Worm (Caenorhabditis elegans) whole organism, L4 larva: ENCODE data around the gene C12D12.1.

Experiments
- D1046.2 ChIP-seq: fragments of 200-800 bp; sonication (Bioruptor generic); IDR thresholded peaks from 2 replicates; pipeline ENCODE4 v1.3.6; 2022; ENCODE audit warnings: missing genetic modification characterization, missing compliant biosample characterization
- T26A8.4 ChIP-seq: fragments of 200-800 bp; sonication (Bioruptor generic); IDR thresholded peaks from 2 replicates; pipeline ENCODE4 v1.3.6; 2022; ENCODE audit warnings: missing genetic modification characterization, missing compliant biosample characterization
- Y5F2A.4 ChIP-seq: fragments of 200-800 bp; sonication (Bioruptor generic); optimal IDR thresholded peaks from 2 replicates; lab custom pipeline; 2018; ENCODE audit warnings: mild to moderate bottlenecking, missing genetic modification characterization, missing compliant biosample characterization
- aha-1 ChIP-seq: fragments of 150-350 bp; peaks from one replicate; lab custom pipeline; 2014; ENCODE audit warnings: missing biosample characterization, missing genetic modification characterization
- ama-1 ChIP-seq: fragments of 150-350 bp; optimal IDR thresholded peaks from 2 replicates; lab custom pipeline; 2014; ENCODE audit warnings: inconsistent platforms, mixed read lengths
- attf-4 ChIP-seq: sonication (generic microtip); optimal IDR thresholded peaks from 3 replicates; lab custom pipeline; 2017; ENCODE audit warnings: missing biosample characterization, missing genetic modification characterization
- ceh-82 ChIP-seq: sonication (generic microtip); optimal IDR thresholded peaks from 2 replicates; lab custom pipeline; 2017; ENCODE audit warnings: missing biosample characterization, missing genetic modification characterization
- ces-1 ChIP-seq: fragments of 150-350 bp; sonication (generic microtip); optimal IDR thresholded peaks from 4 replicates; lab custom pipeline; 2014; ENCODE audit warnings: missing biosample characterization, missing genetic modification reagents, missing genetic modification characterization
- cey-2 ChIP-seq: sonication (generic microtip); optimal IDR thresholded peaks from 3 replicates; lab custom pipeline; 2017; ENCODE audit warnings: missing genetic modification characterization, mild to moderate bottlenecking, missing compliant biosample characterization, antibody characterized with exemption, borderline replicate concordance; ENCODE audit not compliant: insufficient read depth
- daf-16 ChIP-seq, 3 experiments: sonication (generic microtip); optimal IDR thresholded peaks; 2 replicates each; lab custom pipeline; 2016 to 2017; ENCODE audit warnings: missing genetic modification characterization in 3 of 3, missing genetic modification reagents in 3 of 3, mild to moderate bottlenecking in 2 of 3, missing compliant biosample characterization in 2 of 3, missing biosample characterization in 1 of 3, moderate library complexity in 1 of 3
- daf-19 ChIP-seq: fragments of 200-800 bp; sonication (Bioruptor generic); conservative IDR thresholded peaks from 2 replicates; pipeline ENCODE4 v1.3.6; 2022; ENCODE audit warnings: missing genetic modification characterization, missing compliant biosample characterization
- dmd-6 ChIP-seq: fragments of 200-800 bp; sonication (Bioruptor generic); IDR thresholded peaks from 2 replicates; pipeline ENCODE4 v1.3.6; 2022; ENCODE audit warnings: missing genetic modification reagents, missing genetic modification characterization, missing compliant biosample characterization
- dmd-9 ChIP-seq: fragments of 200-800 bp; sonication (Bioruptor generic); IDR thresholded peaks from 2 replicates; pipeline ENCODE4 v1.3.6; 2022; ENCODE audit warnings: missing genetic modification reagents, missing genetic modification characterization, missing compliant biosample characterization
- dve-1 ChIP-seq: sonication (generic microtip); optimal IDR thresholded peaks from 2 replicates; lab custom pipeline; 2017; ENCODE audit warnings: antibody characterized with exemption, mild to moderate bottlenecking, missing genetic modification characterization, missing compliant biosample characterization; ENCODE audit not compliant: insufficient read depth
- egl-43 ChIP-seq: fragments of 200-800 bp; sonication (Bioruptor generic); IDR thresholded peaks from 2 replicates; pipeline ENCODE4 v1.3.6; 2022; ENCODE audit warnings: missing genetic modification reagents, missing genetic modification characterization, missing compliant biosample characterization
- gei-8 ChIP-seq: fragments of 200-800 bp; sonication (Bioruptor generic); optimal IDR thresholded peaks from 2 replicates; lab custom pipeline; 2018; ENCODE audit warnings: mild to moderate bottlenecking, missing genetic modification characterization, missing compliant biosample characterization
- hlh-11 ChIP-seq: fragments of 200-800 bp; sonication (Bioruptor generic); optimal IDR thresholded peaks from 2 replicates; lab custom pipeline; 2018; ENCODE audit warnings: mild to moderate bottlenecking, missing genetic modification characterization, missing compliant biosample characterization
- hlh-30 ChIP-seq: sonication (generic microtip); optimal IDR thresholded peaks from 2 replicates; lab custom pipeline; 2017; ENCODE audit warnings: antibody characterized with exemption, mild to moderate bottlenecking, missing genetic modification characterization, missing compliant biosample characterization; ENCODE audit not compliant: insufficient read depth
- hmg-1.1 ChIP-seq: fragments of 200-800 bp; sonication (Bioruptor generic); IDR thresholded peaks from 2 replicates; pipeline ENCODE4 v1.3.6; 2022; ENCODE audit warnings: missing genetic modification reagents, missing genetic modification characterization, missing compliant biosample characterization
- lim-7 ChIP-seq: fragments of 200-800 bp; sonication (Bioruptor generic); IDR thresholded peaks from 2 replicates; pipeline ENCODE4 v1.3.6; 2022; ENCODE audit warnings: missing genetic modification characterization, missing compliant biosample characterization
- lin-1 ChIP-seq: fragments of 200-800 bp; sonication (Bioruptor generic); IDR thresholded peaks from 2 replicates; pipeline ENCODE4 v1.3.6; 2022; ENCODE audit warnings: missing genetic modification reagents, missing genetic modification characterization, missing compliant biosample characterization
- lin-13 ChIP-seq: fragments of 150-350 bp; optimal IDR thresholded peaks from 2 replicates; lab custom pipeline; 2014; ENCODE audit warnings: missing biosample characterization, missing genetic modification reagents, missing genetic modification characterization
- lin-38 ChIP-seq: fragments of 200-800 bp; sonication (Bioruptor generic); IDR thresholded peaks from 2 replicates; pipeline ENCODE4 v1.3.6; 2022; ENCODE audit warnings: missing genetic modification reagents, missing genetic modification characterization, missing compliant biosample characterization
- madf-9 ChIP-seq: fragments of 200-800 bp; sonication (Bioruptor generic); conservative IDR thresholded peaks from 2 replicates; pipeline ENCODE4 v1.3.6; 2022; ENCODE audit warnings: missing genetic modification reagents, missing genetic modification characterization, missing compliant biosample characterization
- mep-1 ChIP-seq: fragments of 150-350 bp; sonication (generic microtip); optimal IDR thresholded peaks from 3 replicates; lab custom pipeline; 2014; ENCODE audit warnings: missing biosample characterization, missing genetic modification characterization
- mes-2 ChIP-seq: sonication (generic microtip); optimal IDR thresholded peaks from 2 replicates; lab custom pipeline; 2016; ENCODE audit warnings: missing genotype, mild to moderate bottlenecking, missing genetic modification characterization, missing compliant biosample characterization; ENCODE audit not compliant: poor library complexity, severe bottlenecking
- nhr-10 ChIP-seq: fragments of 150-350 bp; optimal IDR thresholded peaks from 2 replicates; lab custom pipeline; 2014; ENCODE audit warnings: missing biosample characterization, missing genetic modification characterization
- nhr-11 ChIP-seq: fragments of 150-350 bp; optimal IDR thresholded peaks from 2 replicates; lab custom pipeline; 2014; ENCODE audit warnings: missing biosample characterization, missing genetic modification characterization
- nhr-6 ChIP-seq: fragments of 150-350 bp; optimal IDR thresholded peaks from 2 replicates; lab custom pipeline; 2014; ENCODE audit warnings: missing biosample characterization, missing genetic modification characterization
- nhr-77 ChIP-seq: fragments of 150-350 bp; optimal IDR thresholded peaks from 2 replicates; lab custom pipeline; 2014; ENCODE audit warnings: missing biosample characterization, missing genetic modification characterization
- pha-4 ChIP-seq, 2 experiments: fragments of 150-350 bp in 1 of 2; fragments of 200-800 bp in 1 of 2; sonication (Bioruptor generic) in 1 of 2; IDR thresholded peaks in 1 of 2; optimal IDR thresholded peaks in 1 of 2; 2 replicates each; pipeline versions ENCODE4 v1.3.6 to Lab custom; 2014 to 2022; ENCODE audit warnings: missing genetic modification characterization in 2 of 2, missing genetic modification reagents in 2 of 2, missing biosample characterization in 1 of 2, missing compliant biosample characterization in 1 of 2
- php-3 ChIP-seq: fragments of 200-800 bp; sonication (Bioruptor generic); IDR thresholded peaks from 2 replicates; pipeline ENCODE4 v1.3.6; 2022; ENCODE audit warnings: missing genetic modification reagents, missing genetic modification characterization, missing compliant biosample characterization
- pqm-1 ChIP-seq: sonication (generic microtip); optimal IDR thresholded peaks from 2 replicates; lab custom pipeline; 2017; ENCODE audit warnings: missing biosample characterization, missing genetic modification characterization
- sdz-12 ChIP-seq: fragments of 200-800 bp; sonication (Bioruptor generic); optimal IDR thresholded peaks from 2 replicates; lab custom pipeline; 2018; ENCODE audit warnings: mild to moderate bottlenecking, missing genetic modification characterization, missing compliant biosample characterization
- set-16 ChIP-seq: fragments of 200-800 bp; sonication (Bioruptor generic); IDR thresholded peaks from 2 replicates; pipeline ENCODE4 v1.3.6; 2022; ENCODE audit warnings: missing genetic modification reagents, missing genetic modification characterization, missing compliant biosample characterization
- snpc-4 ChIP-seq: fragments of 150-350 bp; optimal IDR thresholded peaks from 2 replicates; lab custom pipeline; 2014; ENCODE audit warnings: missing biosample characterization, missing genetic modification characterization
- spr-1 ChIP-seq: sonication (generic microtip); optimal IDR thresholded peaks from 2 replicates; lab custom pipeline; 2016; ENCODE audit warnings: mild to moderate bottlenecking, missing genetic modification characterization, missing compliant biosample characterization
- spr-3 ChIP-seq: fragments of 200-800 bp; sonication (Bioruptor generic); optimal IDR thresholded peaks from 2 replicates; lab custom pipeline; 2018; ENCODE audit warnings: mild to moderate bottlenecking, missing genetic modification characterization, missing compliant biosample characterization
- tra-1 ChIP-seq: fragments of 200-800 bp; sonication (Bioruptor generic); IDR thresholded peaks from 2 replicates; pipeline ENCODE4 v1.3.6; 2022; ENCODE audit warnings: missing genetic modification reagents, missing genetic modification characterization, missing compliant biosample characterization
- vab-7 ChIP-seq: fragments of 200-800 bp; sonication (Bioruptor generic); IDR thresholded peaks from 2 replicates; pipeline ENCODE4 v1.3.6; 2022; ENCODE audit warnings: missing genetic modification reagents, missing genetic modification characterization, missing compliant biosample characterization
- zag-1 ChIP-seq: fragments of 150-350 bp; optimal IDR thresholded peaks from 2 replicates; lab custom pipeline; 2014; ENCODE audit warnings: missing biosample characterization, missing genetic modification characterization
- zip-11 ChIP-seq: fragments of 200-800 bp; sonication (Bioruptor generic); IDR thresholded peaks from 2 replicates; pipeline ENCODE4 v1.3.6; 2022; ENCODE audit warnings: missing genetic modification characterization, missing compliant biosample characterization
- ztf-11 ChIP-seq: fragments of 150-350 bp; optimal IDR thresholded peaks from 2 replicates; lab custom pipeline; 2014; ENCODE audit warnings: missing biosample characterization, missing genetic modification characterization
- ztf-7 ChIP-seq: fragments of 150-350 bp; optimal IDR thresholded peaks from 2 replicates; lab custom pipeline; 2014; ENCODE audit warnings: missing biosample characterization, missing genetic modification characterization

C12D12.1 gene

DNA sequence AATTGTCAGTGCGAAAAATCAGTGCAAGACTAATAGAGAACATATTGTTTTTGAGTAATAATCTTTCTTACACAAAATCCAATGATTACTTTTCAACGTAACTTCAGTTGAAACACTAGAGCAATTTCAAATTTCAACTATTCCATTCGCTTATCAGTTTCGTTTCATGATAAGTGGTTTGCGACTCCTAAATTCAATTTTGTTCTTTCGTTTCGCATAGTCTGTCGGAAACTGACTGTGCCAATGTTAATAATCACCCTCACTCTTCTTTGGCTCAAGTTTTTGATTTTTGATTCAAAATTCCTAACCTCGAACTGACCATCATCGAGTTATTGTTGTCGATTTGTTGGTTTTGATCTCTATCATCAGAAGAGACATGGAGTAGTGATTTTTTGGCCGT is 49.7 kb downstream of the C12D12.1 start (continued):
- TF ChIP-seq php-3 (GFP tag; lab: Robert Waterston, UW) (no peak), mes-2 (tag; lab: Kevin White, UChicago) (no peak), madf-9 (GFP tag; lab: Robert Waterston, UW) (no peak), lin-1 (GFP tag; lab: Robert Waterston, UW) (no peak), nhr-10 (tag; lab: Kevin White, UChicago) (no peak), hlh-30 (tag; lab: Kevin White, UChicago) (no peak), dmd-9 (no peak)

DNA sequence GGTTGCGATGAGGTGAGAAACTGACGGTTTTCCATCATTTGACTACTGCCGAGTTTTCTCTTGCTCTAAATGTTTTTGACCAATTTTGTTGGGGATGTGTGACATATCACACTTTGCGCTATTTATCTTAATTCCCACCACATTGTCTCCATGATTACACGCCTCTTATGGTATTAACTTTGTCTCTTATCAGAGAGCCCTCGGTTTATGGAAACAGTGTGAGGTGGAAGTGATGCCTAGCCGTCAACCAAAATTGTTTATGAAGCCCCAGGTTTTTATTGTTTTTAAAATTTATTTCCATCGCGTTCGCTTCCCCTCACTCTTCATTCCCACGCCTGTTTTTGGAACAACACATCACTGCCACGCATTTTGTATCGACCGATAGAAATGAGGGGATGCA is 52.1 kb downstream of the C12D12.1 start:
- TF ChIP-seq dve-1 (tag; lab: Kevin White, UChicago) (peak; percentile 11), ama-1 (lab: Kevin White, UChicago) (no peak), zip-11 (no peak), mes-2 (tag; lab: Kevin White, UChicago) (peak; percentile 31), daf-16 (GFP tag; optimal IDR thresholded peaks at IDR 0.05; lab: Kevin White, UChicago) (no peak), daf-16 (tag; optimal IDR thresholded peaks at IDR 0.05; lab: Kevin White, UChicago) (peak; percentile 88), hlh-11 (peak; percentile 33), pha-4 (GFP tag; IDR thresholded peaks at IDR 0.05; lab: Robert Waterston, UW) (0 out of 2 replicates have a peak, but pooled peaks have one; percentile 40), pha-4 (tag; optimal IDR thresholded peaks at IDR 0.05; lab: Kevin White, UChicago) (no peak), snpc-4 (tag; lab: Kevin White, UChicago) (no peak), hlh-30 (tag; lab: Kevin White, UChicago) (peak; percentile 5), tra-1 (peak; percentile 71), daf-19 (GFP tag; lab: Robert Waterston, UW) (no peak), dmd-6 (peak; percentile 30; the same call in 1 of the 2 replicates)

DNA sequence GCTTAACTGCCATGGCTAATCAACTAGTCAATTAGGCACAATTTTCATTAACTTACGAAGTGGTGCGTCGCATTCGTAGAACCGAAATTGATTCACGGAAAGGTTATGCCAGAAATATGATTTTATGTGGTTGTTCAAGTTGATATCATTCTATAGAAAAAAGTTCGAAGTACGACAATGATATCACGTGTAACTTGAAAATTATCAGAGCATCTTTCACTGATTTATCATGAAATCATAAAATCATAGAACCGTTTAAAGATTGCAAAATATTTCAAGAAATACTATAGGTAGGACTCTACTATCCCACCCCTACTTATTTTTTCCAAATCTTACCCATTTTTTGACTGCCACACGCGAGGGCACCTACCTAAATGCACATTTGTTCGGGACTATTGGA is 53.9 kb downstream of the C12D12.1 start:
- TF ChIP-seq daf-16 (GFP tag; optimal IDR thresholded peaks at IDR 0.05; lab: Kevin White, UChicago) (no peak), daf-16 (tag; optimal IDR thresholded peaks at IDR 0.05; lab: Kevin White, UChicago) (peak; percentile 31), ama-1 (lab: Kevin White, UChicago) (no peak), aha-1 (peak; percentile 16), T26A8.4 (GFP tag; lab: Robert Waterston, UW) (no peak), dmd-9 (no peak), ztf-11 (no peak), Y5F2A.4 (no peak), lin-13 (GFP tag; lab: Kevin White, UChicago) (no peak), pqm-1 (tag; lab: Kevin White, UChicago) (peak; percentile 30), ztf-7 (tag; lab: Kevin White, UChicago) (no peak), hmg-1.1 (GFP tag; lab: Robert Waterston, UW) (no peak), ceh-82 (no peak), vab-7 (GFP tag; lab: Robert Waterston, UW) (no peak), php-3 (GFP tag; lab: Robert Waterston, UW) (0 out of 2 replicates have a peak, but pooled peaks have one; percentile 37), zag-1 (tag; lab: Kevin White, UChicago) (no peak), hlh-11 (peak; percentile 6), sdz-12 (GFP tag; lab: Kevin White, UChicago) (no peak), D1046.2 (GFP tag; lab: Robert Waterston, UW) (no peak), attf-4 (tag; lab: Kevin White, UChicago) (no peak), mes-2 (tag; lab: Kevin White, UChicago) (no peak), cey-2 (tag; lab: Kevin White, UChicago) (no peak), spr-3 (GFP tag; lab: Kevin White, UChicago) (no peak), lim-7 (GFP tag; lab: Robert Waterston, UW) (no peak), set-16 (GFP tag; lab: Robert Waterston, UW) (no peak), ces-1 (GFP tag; lab: Kevin White, UChicago) (no peak), dve-1 (tag; lab: Kevin White, UChicago) (peak; percentile 41), tra-1 (no peak), dmd-6 (peak; percentile 47; the same call in 1 of the 2 replicates), spr-1 (tag; lab: Kevin White, UChicago) (no peak), nhr-77 (no peak), nhr-11 (tag; lab: Kevin White, UChicago) (no peak), gei-8 (GFP tag; lab: Kevin White, UChicago) (no peak), nhr-6 (tag; lab: Kevin White, UChicago) (no peak), egl-43 (GFP tag; lab: Robert Waterston, UW) (no peak), mep-1 (peak; percentile 1), lin-38 (GFP tag; lab: Robert Waterston, UW) (no peak), pha-4 (GFP tag; IDR thresholded peaks at IDR 0.05; lab: Robert Waterston, UW) (no peak), pha-4 (tag; optimal IDR thresholded peaks at IDR 0.05; lab: Kevin White, UChicago) (no peak)
